Worm (Caenorhabditis elegans) whole organism, early embryonic: Measurements from ENCODE around the gene lon-3.

Experiments used
- B0310.2 ChIP-seq: sonication (generic microtip); optimal IDR thresholded peaks from 2 replicates; lab custom pipeline; 2016; ENCODE audit warnings: mild to moderate bottlenecking, missing genetic modification characterization, missing compliant biosample characterization
- F13C5.2 ChIP-seq: sonication (generic microtip); optimal IDR thresholded peaks from 2 replicates; lab custom pipeline; 2017; ENCODE audit warnings: mild to moderate bottlenecking, missing genetic modification characterization, inconsistent platforms, missing compliant biosample characterization
- aly-1 ChIP-seq: sonication (generic microtip); optimal IDR thresholded peaks from 2 replicates; lab custom pipeline; 2016; ENCODE audit warnings: missing genetic modification characterization, missing compliant biosample characterization
- ama-1 ChIP-seq: fragments of 150-350 bp; optimal IDR thresholded peaks from 2 replicates; lab custom pipeline; 2014
- ceh-13 ChIP-seq: fragments of 200-800 bp; sonication (Bioruptor generic); optimal IDR thresholded peaks from 2 replicates; lab custom pipeline; 2018; ENCODE audit warnings: mild to moderate bottlenecking, missing genetic modification characterization, missing compliant biosample characterization
- ceh-36 ChIP-seq: sonication (generic microtip); optimal IDR thresholded peaks from 2 replicates; lab custom pipeline; 2016; ENCODE audit warnings: missing genetic modification characterization, inconsistent platforms, missing compliant biosample characterization
- ets-7 ChIP-seq: sonication (generic microtip); optimal IDR thresholded peaks from 2 replicates; lab custom pipeline; 2016; ENCODE audit warnings: missing genotype, missing genetic modification characterization, missing compliant biosample characterization
- flt-1 ChIP-seq: fragments of 200-800 bp; sonication (Bioruptor generic); IDR thresholded peaks from 2 replicates; pipeline ENCODE4 v1.3.6; 2022; ENCODE audit warnings: missing genetic modification characterization, missing compliant biosample characterization
- hmbx-1 ChIP-seq: sonication (generic microtip); optimal IDR thresholded peaks from 2 replicates; lab custom pipeline; 2016; ENCODE audit warnings: mild to moderate bottlenecking, missing genetic modification characterization, missing compliant biosample characterization
- hmg-4 ChIP-seq: fragments of 200-800 bp; sonication (Bioruptor generic); optimal IDR thresholded peaks from 2 replicates; lab custom pipeline; 2018; ENCODE audit warnings: mild to moderate bottlenecking, missing genetic modification characterization, missing compliant biosample characterization
- hnd-1 ChIP-seq: sonication (generic microtip); optimal IDR thresholded peaks from 2 replicates; lab custom pipeline; 2016; ENCODE audit warnings: missing genetic modification characterization, missing compliant biosample characterization
- pes-1 ChIP-seq: fragments of 200-800 bp; sonication (Bioruptor generic); IDR thresholded peaks from 2 replicates; pipeline ENCODE4 v1.3.6; 2022; ENCODE audit warnings: missing genetic modification reagents, missing genetic modification characterization, missing compliant biosample characterization
- scrt-1 ChIP-seq: fragments of 200-800 bp; sonication (Bioruptor generic); IDR thresholded peaks from 2 replicates; pipeline ENCODE4 v1.3.6; 2022; ENCODE audit warnings: missing genetic modification characterization, missing compliant biosample characterization
- sea-1 ChIP-seq: fragments of 200-800 bp; sonication (Bioruptor generic); conservative IDR thresholded peaks from 2 replicates; pipeline ENCODE4 v1.3.6; 2022; ENCODE audit warnings: missing genetic modification characterization, missing compliant biosample characterization
- tbx-11 ChIP-seq: fragments of 200-800 bp; sonication (Bioruptor generic); IDR thresholded peaks from 2 replicates; pipeline ENCODE4 v1.3.6; 2022; ENCODE audit warnings: missing genetic modification characterization, missing compliant biosample characterization
- tbx-37 ChIP-seq: fragments of 200-800 bp; sonication (Bioruptor generic); conservative IDR thresholded peaks from 2 replicates; pipeline ENCODE4 v1.3.6; 2022; ENCODE audit warnings: missing genetic modification reagents, missing genetic modification characterization, missing compliant biosample characterization
- tra-4 ChIP-seq: sonication (generic microtip); optimal IDR thresholded peaks from 2 replicates; lab custom pipeline; 2017; ENCODE audit warnings: missing genetic modification characterization, missing compliant biosample characterization

lon-3 gene

DNA sequence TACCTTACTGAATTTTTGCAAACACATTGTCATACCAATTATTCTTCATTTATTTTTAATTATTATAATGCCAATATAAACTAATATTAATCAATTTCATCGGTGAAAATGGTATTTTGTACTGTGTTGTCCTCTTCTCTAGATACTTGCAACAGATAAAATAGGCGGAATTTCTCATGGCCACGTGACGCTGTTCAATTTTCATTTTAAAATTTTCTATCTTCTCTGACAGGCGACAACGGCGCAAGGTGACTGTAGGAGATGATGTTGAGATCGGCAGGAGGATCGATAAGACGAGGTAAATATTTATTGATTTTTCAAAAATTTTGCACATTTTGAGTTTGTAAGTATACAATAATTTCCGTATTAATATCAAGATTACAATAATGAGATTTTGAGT lies 4.2 kb downstream of the lon-3 start, which contains the start of gene ogdh-2:
Gene ogdh-2 (plus strand): TSS at position 233 of the 400 bp plus-strand sequence.
- no peak for TF ChIP-seq F13C5.2
- no peak for TF ChIP-seq ama-1 (lab: Kevin White, UChicago)
- TF ChIP-seq B0310.2, result no peak
- TF ChIP-seq aly-1 (tag; lab: Kevin White, UChicago), result no peak
- TF ChIP-seq hmg-4 (GFP tag; lab: Kevin White, UChicago), result no peak
- no peak for TF ChIP-seq ceh-13
- TF ChIP-seq tbx-11 (GFP tag; lab: Robert Waterston, UW), result no peak
- TF ChIP-seq ets-7 (tag; lab: Kevin White, UChicago), result no peak
- TF ChIP-seq tra-4 (tag; lab: Kevin White, UChicago), result no peak
- no peak for TF ChIP-seq flt-1
- no peak for TF ChIP-seq scrt-1 (GFP tag; lab: Robert Waterston, UW)
- TF ChIP-seq pes-1, result no peak
- no peak for TF ChIP-seq sea-1 (GFP tag; lab: Robert Waterston, UW)
- TF ChIP-seq ceh-36 (tag; lab: Kevin White, UChicago), result no peak

DNA sequence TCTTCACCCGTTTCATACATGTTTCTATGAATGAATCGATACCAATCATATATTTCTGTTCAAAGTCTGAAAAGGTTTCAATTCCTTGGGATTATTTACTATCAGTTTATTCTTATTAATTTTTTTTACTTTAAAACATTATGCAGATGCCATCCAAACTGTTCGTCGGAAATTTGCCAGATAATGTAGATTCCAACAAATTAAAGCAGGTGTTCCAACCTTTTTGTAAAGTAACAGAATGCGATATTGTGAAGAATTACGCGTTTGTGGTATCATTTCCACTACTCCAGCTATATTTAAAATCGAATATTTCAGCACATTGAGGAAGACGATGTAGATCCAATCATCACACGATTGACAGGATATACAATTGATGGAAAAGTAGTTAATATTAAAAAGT lies 6.3 kb downstream of the lon-3 start, which contains the start of gene rnp-1:
Gene rnp-1 (plus strand): TSS at position 145 of the 400 bp plus-strand sequence.
- TF ChIP-seq B0310.2 (no peak), hnd-1 (no peak), ama-1 (lab: Kevin White, UChicago) (no peak), flt-1 (no peak), tbx-11 (GFP tag; lab: Robert Waterston, UW) (no peak), ceh-13 (no peak), tra-4 (tag; lab: Kevin White, UChicago) (no peak), ets-7 (tag; lab: Kevin White, UChicago) (no peak), tbx-37 (GFP tag; lab: Robert Waterston, UW) (no peak), hmg-4 (GFP tag; lab: Kevin White, UChicago) (no peak), pes-1 (no peak), sea-1 (GFP tag; lab: Robert Waterston, UW) (no peak), scrt-1 (GFP tag; lab: Robert Waterston, UW) (no peak), F13C5.2 (no peak), aly-1 (tag; lab: Kevin White, UChicago) (no peak), ceh-36 (tag; lab: Kevin White, UChicago) (no peak), hmbx-1 (no peak)

DNA sequence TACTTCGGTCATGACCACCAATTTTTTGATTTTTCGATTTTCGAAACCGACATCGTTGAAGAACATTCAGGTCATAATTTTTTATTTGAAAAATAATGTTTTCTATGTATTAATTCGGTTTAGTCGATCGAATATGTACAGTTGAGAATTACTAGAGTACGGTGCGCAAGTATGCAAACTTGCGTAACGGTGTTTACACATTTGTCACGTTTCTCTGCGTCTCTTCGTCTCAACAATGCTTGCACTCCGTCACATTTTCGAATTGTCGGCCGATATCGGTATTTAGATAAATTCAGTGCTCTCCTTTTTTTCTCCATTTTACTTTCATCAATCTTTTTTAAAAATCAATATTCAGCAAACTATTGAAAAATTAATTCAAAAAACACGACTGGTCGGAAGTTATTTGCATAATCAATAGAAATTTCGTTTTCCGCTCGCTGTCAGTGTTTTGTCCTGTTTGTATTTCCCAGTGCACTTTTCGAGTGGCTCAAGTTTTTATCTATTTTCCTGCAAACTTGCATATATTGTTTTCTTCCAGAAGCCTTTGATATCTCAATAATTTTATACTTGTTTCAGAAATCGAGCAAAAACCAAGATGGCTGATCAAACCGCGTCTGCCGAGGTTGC lies 7.4 kb downstream of the lon-3 start, which contains the start of gene dpy-30:
Gene dpy-30 (plus strand): TSS at position 577 of the 627 bp plus-strand sequence.
- TF ChIP-seq F13C5.2, result peak; percentile 39
- TF ChIP-seq ceh-36 (tag; lab: Kevin White, UChicago), result no peak

DNA sequence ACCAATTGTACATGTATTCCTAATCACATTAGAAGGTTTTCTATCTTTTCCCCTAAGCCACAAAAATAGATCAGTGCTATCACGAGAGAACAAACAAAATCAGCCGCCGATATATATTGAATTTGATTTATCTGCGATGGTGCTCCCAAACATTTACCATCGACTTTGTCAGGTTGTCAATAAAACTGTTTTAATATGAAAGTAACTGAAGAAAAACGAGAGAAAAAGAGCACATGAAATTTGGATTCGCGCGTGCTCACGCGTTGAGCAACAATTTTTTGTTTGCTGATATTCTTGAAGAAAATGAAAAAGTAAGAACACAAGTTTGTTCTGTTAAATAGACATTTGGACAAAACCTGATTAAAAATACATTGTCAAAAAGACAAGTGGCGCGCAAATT lies 9.6 kb downstream of the lon-3 start:
- TF ChIP-seq B0310.2 (no peak), tbx-37 (GFP tag; lab: Robert Waterston, UW) (no peak)

DNA sequence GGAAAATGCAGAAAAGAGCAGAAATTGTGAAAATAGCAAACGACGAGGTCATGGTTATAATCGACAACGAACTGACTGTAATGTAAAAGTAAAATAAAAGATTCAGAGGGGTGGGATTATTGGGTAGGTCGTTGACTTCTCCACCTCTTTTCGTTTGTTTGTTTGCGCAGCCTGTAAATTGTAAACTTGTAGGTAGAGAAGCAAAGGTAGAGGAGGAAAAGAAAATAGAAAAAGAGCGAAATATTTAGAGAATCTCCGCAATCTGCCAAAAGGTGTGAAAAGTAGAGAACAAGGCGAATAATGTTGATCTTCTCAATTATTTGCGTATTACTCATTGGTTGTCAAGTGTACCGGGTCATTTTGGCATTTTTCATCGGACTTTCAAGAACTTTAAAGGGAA lies 11.1 kb downstream of the lon-3 start, which contains the start of gene ZK863.8:
Gene ZK863.8 (minus strand): TSS at position 173 of the 400 bp plus-strand sequence.
- no peak for TF ChIP-seq ceh-13

DNA sequence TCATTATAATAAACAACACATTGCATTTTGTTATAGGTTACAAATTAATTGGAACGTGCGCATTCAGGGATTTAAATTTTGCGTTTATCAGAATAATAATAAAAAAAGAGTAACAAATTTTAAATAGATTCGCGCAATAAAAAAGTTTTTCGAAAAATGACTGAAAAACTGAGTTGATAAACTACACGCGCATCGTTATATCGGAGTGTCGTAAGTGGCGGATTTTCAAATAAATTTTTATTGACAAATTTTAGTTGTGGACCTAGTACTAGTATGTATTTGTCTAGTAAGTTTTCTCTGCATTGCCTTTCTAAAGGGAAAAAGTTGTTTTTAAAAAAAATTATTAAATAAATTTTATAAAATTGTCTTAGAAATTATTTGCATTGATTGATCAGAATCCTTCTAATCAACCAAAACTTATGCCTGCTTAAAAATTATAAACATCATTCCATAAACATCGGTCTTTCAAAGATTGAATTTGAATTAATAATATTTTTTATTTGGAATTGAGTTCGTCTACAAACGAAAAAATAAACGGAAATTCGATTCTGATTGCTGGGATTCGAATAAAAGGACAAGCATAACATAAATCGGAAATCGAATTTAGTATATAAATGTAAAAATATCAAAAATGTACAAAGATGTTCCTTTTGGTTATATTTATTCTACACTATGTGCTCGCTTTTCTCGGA lies 14.0 kb downstream of the lon-3 start, which contains the start of gene srd-4:
Gene srd-4 (plus strand): TSS at position 642 of the 692 bp plus-strand sequence.
- no peak for TF ChIP-seq scrt-1 (GFP tag; lab: Robert Waterston, UW)

DNA sequence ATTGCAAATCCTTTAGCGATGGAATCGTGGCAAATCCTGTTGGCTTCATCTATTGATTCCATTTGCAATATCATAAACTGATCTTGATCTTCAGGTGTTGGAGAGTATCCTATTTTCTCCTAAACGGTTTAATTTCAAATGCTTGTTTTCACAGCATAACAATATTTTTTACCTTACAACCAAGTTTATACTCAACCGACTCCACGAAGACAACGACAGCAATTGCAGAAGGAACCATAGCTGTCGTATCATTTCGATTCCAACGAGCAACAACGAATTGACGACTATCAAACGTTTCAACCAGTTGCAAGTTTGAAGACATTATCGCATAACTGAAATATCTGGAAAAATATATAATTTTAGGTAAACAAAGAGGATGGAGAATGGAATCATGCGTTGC lies 14.6 kb downstream of the lon-3 start, which contains the start of gene usip-1:
Gene usip-1 (minus strand): TSS at position 341 of the 400 bp plus-strand sequence.
- TF ChIP-seq hnd-1, result no peak
- no peak for TF ChIP-seq ceh-13
- no peak for TF ChIP-seq F13C5.2
- no peak for TF ChIP-seq ceh-36 (tag; lab: Kevin White, UChicago)
- TF ChIP-seq scrt-1 (GFP tag; lab: Robert Waterston, UW), result no peak
- no peak for TF ChIP-seq aly-1 (tag; lab: Kevin White, UChicago)
- no peak for TF ChIP-seq flt-1
- no peak for TF ChIP-seq B0310.2
- no peak for TF ChIP-seq ama-1 (lab: Kevin White, UChicago)
- TF ChIP-seq ets-7 (tag; lab: Kevin White, UChicago), result no peak
- TF ChIP-seq hmg-4 (GFP tag; lab: Kevin White, UChicago), result no peak
- no peak for TF ChIP-seq tbx-37 (GFP tag; lab: Robert Waterston, UW)
- TF ChIP-seq tbx-11 (GFP tag; lab: Robert Waterston, UW), result no peak

DNA sequence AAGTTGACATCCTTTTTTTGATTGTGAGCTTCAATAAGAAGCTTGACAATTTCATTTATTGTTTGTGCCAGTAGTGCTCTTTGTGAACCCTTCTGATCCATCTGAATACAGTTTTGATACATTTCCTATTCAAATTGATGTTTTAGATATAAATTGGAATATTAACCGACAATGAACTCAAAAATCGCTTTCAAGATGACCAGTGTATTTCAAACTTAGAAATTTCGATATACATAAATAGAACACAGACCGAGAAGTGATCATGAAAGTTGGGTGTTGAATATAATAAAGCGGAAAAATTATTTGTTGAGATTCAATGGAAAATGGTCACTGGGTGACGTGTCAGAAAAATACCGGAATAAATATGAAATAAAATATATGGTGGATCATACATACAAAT lies 17.1 kb downstream of the lon-3 start, which contains the start of gene elpc-3:
Gene elpc-3 (minus strand): TSS at position 101 of the 400 bp plus-strand sequence.
- TF ChIP-seq ets-7 (tag; lab: Kevin White, UChicago) (no peak), hnd-1 (no peak), ama-1 (lab: Kevin White, UChicago) (no peak), hmg-4 (GFP tag; lab: Kevin White, UChicago) (no peak), sea-1 (GFP tag; lab: Robert Waterston, UW) (no peak), B0310.2 (no peak), tbx-37 (GFP tag; lab: Robert Waterston, UW) (no peak), tbx-11 (GFP tag; lab: Robert Waterston, UW) (no peak), tra-4 (tag; lab: Kevin White, UChicago) (no peak), ceh-13 (no peak), hmbx-1 (no peak), F13C5.2 (no peak), flt-1 (no peak), aly-1 (tag; lab: Kevin White, UChicago) (no peak), ceh-36 (tag; lab: Kevin White, UChicago) (no peak)
